Worm (Caenorhabditis elegans): ENCODE data around the gene math-20.

- TF ChIP-seq ztf-4 (tag; optimal IDR thresholded peaks at IDR 0.05) (no peak), nhr-76 (tag; optimal IDR thresholded peaks at IDR 0.05) (no peak), mef-2 (tag; optimal IDR thresholded peaks at IDR 0.05) (no peak), lir-3 (tag; optimal IDR thresholded peaks at IDR 0.05; ENCODE audit: poor library complexity) (no peak), nhr-237 (tag; optimal IDR thresholded peaks at IDR 0.05) (no peak), ama-1 (optimal IDR thresholded peaks at IDR 0.05) (no peak), fos-1 (tag; optimal IDR thresholded peaks at IDR 0.05) (no peak), blmp-1 (tag; optimal IDR thresholded peaks at IDR 0.05) (no peak)
Observed at ce11 chrII:2042447-2042846, 46.1 kb downstream of the math-20 start, which contains the start of gene bath-20.
